Fruit fly (Drosophila melanogaster): ENCODE data around the gene CG12112.

dm6 chrX:8534321-8534661, 25.7 kb downstream of the CG12112 start:
- TF ChIP-seq insv (optimal IDR thresholded peaks at IDR 0.05) (no peak), psq (optimal IDR thresholded peaks at IDR 0.05) (no peak), ttk (optimal IDR thresholded peaks at IDR 0.05) (no peak)
